Fruit fly (Drosophila melanogaster) whole organism, embryonic: ENCODE measurements around the gene abo.
A peak's percentile ranks its signal among the peaks of the same experiment; 100 is the strongest.

Experiments used
- Awh ChIP-seq: fragments of 200-800 bp; sonication (Bioruptor generic); IDR thresholded peaks from 2 replicates; pipeline ENCODE4, ENCODE4 v1.3.6; 2022; ENCODE audit warnings: missing biosample characterization, missing genetic modification characterization
- B-H2 ChIP-seq: fragments of 200-800 bp; sonication (Bioruptor generic); optimal IDR thresholded peaks from 2 replicates; lab custom pipeline; 2018; ENCODE audit warnings: missing biosample characterization, mild to moderate bottlenecking, missing genetic modification characterization
- C15 ChIP-seq: fragments of 200-800 bp; sonication (Bioruptor generic); IDR thresholded peaks from 3 replicates; pipeline ENCODE4 v1.3.6; 2022; ENCODE audit warnings: missing biosample characterization, missing genetic modification characterization
- CG10267 ChIP-seq: fragments of 200-800 bp; sonication (Bioruptor generic); optimal IDR thresholded peaks from 2 replicates; lab custom pipeline; 2018; ENCODE audit warnings: missing biosample characterization, mild to moderate bottlenecking, missing genetic modification characterization, moderate library complexity
- CG10321 ChIP-seq: fragments of 200-800 bp; sonication (Bioruptor generic); IDR thresholded peaks from 2 replicates; pipeline ENCODE4 v1.3.6; 2022; ENCODE audit warnings: missing biosample characterization, missing genetic modification characterization
- CG11504 ChIP-seq: fragments of 200-800 bp; sonication (Bioruptor generic); optimal IDR thresholded peaks from 3 replicates; lab custom pipeline; 2019; ENCODE audit warnings: missing biosample characterization, mild to moderate bottlenecking, missing genetic modification characterization, moderate library complexity
- CG12391 ChIP-seq: fragments of 200-800 bp; sonication (Bioruptor generic); optimal IDR thresholded peaks from 3 replicates; lab custom pipeline; 2018; ENCODE audit warnings: missing biosample characterization, mild to moderate bottlenecking, missing genetic modification characterization, moderate library complexity
- CG12769 ChIP-seq: fragments of 200-800 bp; sonication (Bioruptor generic); optimal IDR thresholded peaks from 2 replicates; lab custom pipeline; 2019; ENCODE audit warnings: missing biosample characterization, mild to moderate bottlenecking, missing genetic modification characterization, moderate library complexity
- CG14860 ChIP-seq: fragments of 200-800 bp; sonication (Bioruptor generic); IDR thresholded peaks from 3 replicates; pipeline ENCODE4 v1.3.6; 2022; ENCODE audit warnings: missing biosample characterization, missing genetic modification characterization; ENCODE audit not compliant: partially characterized antibody
- CG15073 ChIP-seq: fragments of 200-800 bp; sonication (Bioruptor generic); optimal IDR thresholded peaks from 2 replicates; lab custom pipeline; 2016; ENCODE audit warnings: missing biosample characterization, missing genetic modification characterization
- CG15269 ChIP-seq: fragments of 200-800 bp; sonication (Bioruptor generic); optimal IDR thresholded peaks from 2 replicates; lab custom pipeline; 2018; ENCODE audit warnings: missing biosample characterization, mild to moderate bottlenecking, missing genetic modification characterization, moderate library complexity
- CG3281 ChIP-seq: fragments of 200-800 bp; sonication (Bioruptor generic); optimal IDR thresholded peaks from 3 replicates; lab custom pipeline; 2017; ENCODE audit warnings: missing biosample characterization, mild to moderate bottlenecking, missing genetic modification characterization
- CG33557 ChIP-seq: fragments of 200-800 bp; sonication (Bioruptor generic); optimal IDR thresholded peaks from 2 replicates; lab custom pipeline; 2019; ENCODE audit warnings: missing biosample characterization, mild to moderate bottlenecking, missing genetic modification characterization, moderate library complexity
- CG34422 ChIP-seq: fragments of 200-800 bp; sonication (Bioruptor generic); IDR thresholded peaks from 3 replicates; pipeline ENCODE4 v1.3.6; 2022; ENCODE audit warnings: missing biosample characterization, missing genetic modification characterization
- CG4404 ChIP-seq: fragments of 200-800 bp; sonication (Bioruptor generic); IDR thresholded peaks from 2 replicates; pipeline ENCODE4 v1.3.6; 2022; ENCODE audit warnings: missing biosample characterization, missing genetic modification characterization
- CG6689 ChIP-seq: fragments of 200-800 bp; sonication (Bioruptor generic); IDR thresholded peaks from 2 replicates; pipeline ENCODE4 v1.3.6; 2022; ENCODE audit warnings: missing biosample characterization, missing genetic modification characterization
- CG6791 ChIP-seq: fragments of 200-800 bp; sonication (Bioruptor generic); IDR thresholded peaks from 3 replicates; pipeline ENCODE4 v1.3.6; 2022; ENCODE audit warnings: missing biosample characterization, missing genetic modification characterization; ENCODE audit not compliant: partially characterized antibody
- CG7745 ChIP-seq: fragments of 200-800 bp; sonication (Bioruptor generic); optimal IDR thresholded peaks from 2 replicates; lab custom pipeline; 2018; ENCODE audit warnings: missing biosample characterization, mild to moderate bottlenecking, missing genetic modification characterization, moderate library complexity
- CG7987 ChIP-seq: fragments of 200-800 bp; sonication (Bioruptor generic); optimal IDR thresholded peaks from 2 replicates; lab custom pipeline; 2018; ENCODE audit warnings: missing biosample characterization, mild to moderate bottlenecking, missing genetic modification characterization, moderate library complexity
- CG9817 ChIP-seq: fragments of 200-800 bp; sonication (Bioruptor generic); optimal IDR thresholded peaks from 2 replicates; lab custom pipeline; 2018; ENCODE audit warnings: missing biosample characterization, mild to moderate bottlenecking, missing genetic modification characterization, moderate library complexity
- CTCF ChIP-seq: fragments of 200-800 bp; sonication (Bioruptor generic); optimal IDR thresholded peaks from 2 replicates; lab custom pipeline; 2017; ENCODE audit warnings: missing biosample characterization, mild to moderate bottlenecking, missing genetic modification characterization, moderate library complexity
- D19A ChIP-seq: fragments of 200-800 bp; optimal IDR thresholded peaks from 3 replicates; lab custom pipeline; 2019; ENCODE audit warnings: missing biosample characterization, mild to moderate bottlenecking, missing genetic modification characterization, moderate library complexity
- Doc2 ChIP-seq: fragments of 200-800 bp; sonication (Bioruptor generic); IDR thresholded peaks from 2 replicates; pipeline ENCODE4 v1.3.6; 2022; ENCODE audit warnings: missing biosample characterization, missing genetic modification characterization
- E2f1 ChIP-seq: fragments of 200-800 bp; sonication (Bioruptor generic); IDR thresholded peaks from 2 replicates; pipeline ENCODE4 v1.3.6; 2022; ENCODE audit warnings: missing biosample characterization, missing genetic modification characterization
- GATAe ChIP-seq: fragments of 200-800 bp; sonication (Bioruptor generic); conservative IDR thresholded peaks from 2 replicates; pipeline ENCODE4 v1.3.6; 2022; ENCODE audit warnings: missing biosample characterization, missing genetic modification characterization
- HmgZ ChIP-seq: fragments of 200-800 bp; sonication (Bioruptor generic); optimal IDR thresholded peaks from 2 replicates; lab custom pipeline; 2018; ENCODE audit warnings: missing biosample characterization, mild to moderate bottlenecking, missing genetic modification characterization
- MTF-1 ChIP-seq: fragments of 200-800 bp; sonication (Bioruptor generic); optimal IDR thresholded peaks from 2 replicates; lab custom pipeline; 2018; ENCODE audit warnings: missing biosample characterization, mild to moderate bottlenecking, missing genetic modification characterization, borderline replicate concordance
- NC2β ChIP-seq: fragments of 200-800 bp; sonication (Bioruptor generic); optimal IDR thresholded peaks from 2 replicates; lab custom pipeline; 2016; ENCODE audit warnings: missing biosample characterization, missing genetic modification characterization
- Optix ChIP-seq: fragments of 200-800 bp; sonication (Bioruptor generic); IDR thresholded peaks from 3 replicates; pipeline ENCODE4 v1.3.6; 2022; ENCODE audit warnings: missing biosample characterization, missing genetic modification characterization
- Xrp1 ChIP-seq: fragments of 200-800 bp; sonication (Bioruptor generic); IDR thresholded peaks from 2 replicates; pipeline ENCODE4 v1.3.6; 2022; ENCODE audit warnings: missing biosample characterization, missing genetic modification characterization
- abd-A ChIP-seq: fragments of 200-800 bp; sonication (Bioruptor generic); optimal IDR thresholded peaks from 3 replicates; lab custom pipeline; 2019; ENCODE audit warnings: missing biosample characterization, mild to moderate bottlenecking, missing genetic modification characterization, moderate library complexity
- ato ChIP-seq: fragments of 200-800 bp; sonication (Bioruptor generic); IDR thresholded peaks from 2 replicates; pipeline ENCODE4 v1.3.6; 2022; ENCODE audit warnings: missing biosample characterization, missing genetic modification characterization; ENCODE audit not compliant: partially characterized antibody
- croc ChIP-seq: fragments of 200-800 bp; sonication (Bioruptor generic); conservative IDR thresholded peaks from 3 replicates; pipeline ENCODE4 v1.3.6; 2022; ENCODE audit warnings: missing biosample characterization, missing genetic modification characterization
- danr ChIP-seq: fragments of 200-800 bp; sonication (Bioruptor generic); IDR thresholded peaks from 2 replicates; pipeline ENCODE4 v1.3.6; 2022; ENCODE audit warnings: missing biosample characterization, missing genetic modification characterization
- disco-r ChIP-seq: fragments of 200-800 bp; sonication (Bioruptor generic); optimal IDR thresholded peaks from 2 replicates; lab custom pipeline; 2016; ENCODE audit warnings: missing biosample characterization, missing genetic modification characterization
- eve ChIP-seq, 2 experiments: fragments of >200 bp; optimal IDR thresholded peaks; 2 replicates each; lab custom pipeline; 2017; ENCODE audit warnings: missing biosample characterization in 2 of 2, missing genetic modification characterization in 2 of 2
- hkb ChIP-seq, 2 experiments: fragments of 200-800 bp in 1 of 2; fragments of >200 bp in 1 of 2; sonication (Bioruptor generic) in 1 of 2; IDR thresholded peaks in 1 of 2; optimal IDR thresholded peaks in 1 of 2; 2 replicates each; pipeline versions ENCODE4 v1.3.6 to Lab custom; 2017 to 2022; ENCODE audit warnings: missing biosample characterization in 1 of 2, missing genetic modification characterization in 1 of 2
- kah ChIP-seq: fragments of 200-800 bp; sonication (Bioruptor generic); optimal IDR thresholded peaks from 2 replicates; lab custom pipeline; 2018; ENCODE audit warnings: missing biosample characterization, mild to moderate bottlenecking, missing genetic modification characterization
- nerfin-1 ChIP-seq: fragments of 200-800 bp; sonication (Bioruptor generic); optimal IDR thresholded peaks from 3 replicates; lab custom pipeline; 2019; ENCODE audit warnings: missing biosample characterization, mild to moderate bottlenecking, missing genetic modification characterization, moderate library complexity
- onecut ChIP-seq: fragments of 200-800 bp; sonication (Bioruptor generic); IDR thresholded peaks from 2 replicates; pipeline ENCODE4 v1.3.6; 2022; ENCODE audit warnings: missing biosample characterization, missing genetic modification characterization
- p53 ChIP-seq: fragments of 200-800 bp; sonication (Bioruptor generic); optimal IDR thresholded peaks from 2 replicates; lab custom pipeline; 2016; ENCODE audit warnings: missing biosample characterization, missing genetic modification characterization
- prd ChIP-seq, 3 experiments: fragments of >200 bp in 2 of 3; fragments of 200-800 bp in 1 of 3; sonication (Bioruptor generic) in 1 of 3; optimal IDR thresholded peaks in 2 of 3; IDR thresholded peaks in 1 of 3; 2 replicates in 2 of 3; 3 replicates in 1 of 3; pipeline versions ENCODE4 v1.3.6 to Lab custom; 2017 to 2022; ENCODE audit warnings: missing biosample characterization in 1 of 3, missing genetic modification characterization in 1 of 3
- psq ChIP-seq: fragments of 200-800 bp; sonication (Bioruptor generic); optimal IDR thresholded peaks from 2 replicates; lab custom pipeline; 2017; ENCODE audit warnings: missing biosample characterization, missing genetic modification characterization
- ranshi ChIP-seq: fragments of 200-800 bp; sonication (Bioruptor generic); IDR thresholded peaks from 2 replicates; pipeline ENCODE4 v1.3.6; 2022; ENCODE audit warnings: missing biosample characterization, missing genetic modification characterization
- run ChIP-seq: fragments of 200-800 bp; sonication (Bioruptor generic); optimal IDR thresholded peaks from 3 replicates; lab custom pipeline; 2018; ENCODE audit warnings: missing biosample characterization, mild to moderate bottlenecking, missing genetic modification characterization
- sens ChIP-seq: fragments of 200-800 bp; sonication (Bioruptor generic); peaks from one replicate; lab custom pipeline; 2016; ENCODE audit warnings: missing biosample characterization, missing genetic modification characterization
- sna ChIP-seq: fragments of 200-800 bp; sonication (Bioruptor generic); IDR thresholded peaks from 2 replicates; pipeline ENCODE4 v1.3.6; 2022; ENCODE audit warnings: missing biosample characterization, missing genetic modification characterization; ENCODE audit not compliant: partially characterized antibody
- stc ChIP-seq: fragments of 200-800 bp; sonication (Bioruptor generic); IDR thresholded peaks from 2 replicates; pipeline ENCODE4 v1.3.6; 2022; ENCODE audit warnings: missing biosample characterization, missing genetic modification characterization
- ttk ChIP-seq: fragments of 200-800 bp; sonication (Bioruptor generic); IDR thresholded peaks from 2 replicates; pipeline ENCODE4 v2.1.2; 2022; ENCODE audit warnings: missing biosample characterization, missing genetic modification characterization
- wor ChIP-seq: fragments of 200-800 bp; sonication (Bioruptor generic); IDR thresholded peaks from 2 replicates; pipeline ENCODE4 v1.3.6; 2022; ENCODE audit warnings: missing biosample characterization, missing genetic modification characterization
- zfh1 ChIP-seq: fragments of 200-800 bp; sonication (Bioruptor generic); IDR thresholded peaks from 3 replicates; pipeline ENCODE4 v1.3.6; 2022; ENCODE audit warnings: missing biosample characterization, missing genetic modification characterization

Gene abo

DNA sequence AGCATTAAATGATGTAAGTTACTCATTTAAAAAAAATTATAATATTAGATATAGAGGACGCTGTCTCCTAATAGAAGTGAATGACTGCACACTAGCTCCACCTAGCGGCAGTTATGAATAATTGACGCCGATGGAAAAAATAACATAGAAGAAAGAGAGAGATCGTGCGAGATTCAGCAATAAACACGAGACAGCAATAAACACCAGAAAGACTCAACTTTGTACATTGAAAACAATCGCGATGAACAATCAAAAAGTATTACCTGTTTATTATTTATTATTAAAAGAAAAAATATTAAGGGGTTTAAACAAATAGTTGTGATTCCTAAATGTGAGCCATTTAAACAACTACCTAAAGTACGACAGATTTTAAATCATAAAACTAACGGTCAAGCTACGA lies 11.0 kb upstream of the abo start (continued):
- TF ChIP-seq Awh (GFP tag; lab: Robert Waterston, UW) (peak; percentile 48; the same call in 1 of the 2 replicates), sna (GFP tag; lab: Robert Waterston, UW) (no peak), abd-A (tag; lab: Kevin White, UChicago) (no peak), CG6689 (GFP tag; lab: Robert Waterston, UW) (peak; percentile 63), GATAe (no peak), sens (GFP tag; lab: Kevin White, UChicago) (peak; percentile 89), CG33557 (GFP tag; lab: Kevin White, UChicago) (no peak), CG3281 (GFP tag; lab: Kevin White, UChicago) (no peak), run (no peak), ato (GFP tag; lab: Robert Waterston, UW) (no peak), stc (peak; percentile 65; the same call in 1 of the 2 replicates), psq (GFP tag; lab: Kevin White, UChicago) (no peak), C15 (GFP tag; lab: Robert Waterston, UW) (no peak), CTCF (GFP tag; lab: Kevin White, UChicago) (peak; percentile 97), danr (GFP tag; lab: Robert Waterston, UW) (no peak), CG12769 (tag; lab: Kevin White, UChicago) (no peak), CG15269 (no peak), CG6791 (GFP tag; lab: Robert Waterston, UW) (no peak), CG7745 (no peak), kah (GFP tag; lab: Kevin White, UChicago) (no peak), CG9817 (tag; lab: Kevin White, UChicago) (no peak), ttk (GFP tag; lab: Robert Waterston, UW) (no peak), CG34422 (GFP tag; lab: Robert Waterston, UW) (peak; percentile 68), HmgZ (tag; lab: Kevin White, UChicago) (no peak), hkb (optimal IDR thresholded peaks at IDR 0.05; lab: Kevin White, UChicago) (no peak), hkb (GFP tag; IDR thresholded peaks at IDR 0.05; lab: Robert Waterston, UW) (peak; percentile 82), MTF-1 (peak; percentile 1), CG4404 (no peak), croc (GFP tag; lab: Robert Waterston, UW) (peak; percentile 58), CG11504 (tag; lab: Kevin White, UChicago) (no peak), Xrp1 (GFP tag; lab: Robert Waterston, UW) (peak; percentile 74), E2f1 (GFP tag; lab: Robert Waterston, UW) (peak; percentile 39; the same call in 1 of the 2 replicates), disco-r (no peak), prd (optimal IDR thresholded peaks at IDR 0.05; lab: Kevin White, UChicago) (no peak), prd (GFP tag; IDR thresholded peaks at IDR 0.05; lab: Robert Waterston, UW) (peak; percentile 59), zfh1 (GFP tag; lab: Robert Waterston, UW) (0 out of 3 replicates have a peak, but pooled peaks have one; percentile 47), CG7987 (GFP tag; lab: Kevin White, UChicago) (peak; percentile 56), p53 (no peak), CG15073 (GFP tag; lab: Kevin White, UChicago) (no peak), CG10267 (tag; lab: Kevin White, UChicago) (peak; percentile 59), CG10321 (GFP tag; lab: Robert Waterston, UW) (peak; percentile 72), CG12391 (tag; lab: Kevin White, UChicago) (peak; percentile 7), nerfin-1 (tag; lab: Kevin White, UChicago) (no peak), CG14860 (no peak), Optix (GFP tag; lab: Robert Waterston, UW) (no peak), wor (GFP tag; lab: Robert Waterston, UW) (no peak), NC2β (no peak), Doc2 (no peak), B-H2 (GFP tag; lab: Kevin White, UChicago) (no peak), ranshi (no peak), D19A (tag; lab: Kevin White, UChicago) (no peak), onecut (GFP tag; lab: Robert Waterston, UW) (peak; percentile 65), eve (GFP tag; optimal IDR thresholded peaks at IDR 0.05; lab: Kevin White, UChicago) (no peak)
